Fruit fly (Drosophila melanogaster): ENCODE data around the gene Sk1.

The Sk1 gene

dm6 chrX:11453638-11454037, 11.3 kb downstream of the Sk1 start:
- TF ChIP-seq sage (GFP tag; optimal IDR thresholded peaks at IDR 0.05) (no peak), sv (GFP tag; optimal IDR thresholded peaks at IDR 0.05) (no peak), HLH106 (tag; optimal IDR thresholded peaks at IDR 0.05) (no peak), h (GFP tag; optimal IDR thresholded peaks at IDR 0.05) (no peak), dmrt93B (GFP tag; optimal IDR thresholded peaks at IDR 0.05) (no peak), Vsx2 (GFP tag; optimal IDR thresholded peaks at IDR 0.05; ENCODE audit: partially characterized antibody) (no peak), fru (GFP tag; optimal IDR thresholded peaks at IDR 0.05) (no peak), OdsH (GFP tag; optimal IDR thresholded peaks at IDR 0.05) (no peak), woc (GFP tag; optimal IDR thresholded peaks at IDR 0.05) (no peak), Dfd (GFP tag; optimal IDR thresholded peaks at IDR 0.05) (no peak), lola (GFP tag; optimal IDR thresholded peaks at IDR 0.05) (no peak), Mio (GFP tag; optimal IDR thresholded peaks at IDR 0.05) (no peak), tai (GFP tag; optimal IDR thresholded peaks at IDR 0.05) (no peak), CrebA (GFP tag; optimal IDR thresholded peaks at IDR 0.05; ENCODE audit: borderline replicate concordance) (no peak), Dif (GFP tag; optimal IDR thresholded peaks at IDR 0.05; ENCODE audit: partially characterized antibody) (no peak)

- TF ChIP-seq dsf (GFP tag; optimal IDR thresholded peaks at IDR 0.05; ENCODE audit: borderline replicate concordance) (no peak), CG32264 (GFP tag; optimal IDR thresholded peaks at IDR 0.05) (no peak), Abd-B (GFP tag; optimal IDR thresholded peaks at IDR 0.05) (no peak), fru (GFP tag; optimal IDR thresholded peaks at IDR 0.05) (peak; percentile 58), jim (GFP tag; optimal IDR thresholded peaks at IDR 0.05) (no peak), Dif (GFP tag; optimal IDR thresholded peaks at IDR 0.05; ENCODE audit: partially characterized antibody) (no peak), sv (GFP tag; optimal IDR thresholded peaks at IDR 0.05) (peak; percentile 25), rgr (GFP tag; optimal IDR thresholded peaks at IDR 0.05) (peak; percentile 4), Vsx2 (GFP tag; optimal IDR thresholded peaks at IDR 0.05; ENCODE audit: partially characterized antibody) (no peak), HLH106 (tag; optimal IDR thresholded peaks at IDR 0.05) (peak; percentile 52), Rel (GFP tag; optimal IDR thresholded peaks at IDR 0.05) (no peak), Rel (tag; optimal IDR thresholded peaks at IDR 0.05) (peak; percentile 59), dl (GFP tag; optimal IDR thresholded peaks at IDR 0.05; ENCODE audit: insufficient read depth in 1 of 2, partially characterized antibody in 2 of 2) (no peak), Hr78 (GFP tag; optimal IDR thresholded peaks at IDR 0.05) (no peak), tai (GFP tag; optimal IDR thresholded peaks at IDR 0.05) (peak; percentile 13), brk (GFP tag; optimal IDR thresholded peaks at IDR 0.05) (peak; percentile 7), Jra (GFP tag; optimal IDR thresholded peaks at IDR 0.05) (peak; percentile 28), ey (GFP tag; optimal IDR thresholded peaks at IDR 0.05) (peak; percentile 20), dmrt93B (GFP tag; optimal IDR thresholded peaks at IDR 0.05) (peak; percentile 33), h (GFP tag; optimal IDR thresholded peaks at IDR 0.05) (peak; percentile 35), Hr83 (GFP tag; optimal IDR thresholded peaks at IDR 0.05; ENCODE audit: poor library complexity, severe bottlenecking) (peak; percentile 23), lola (GFP tag; optimal IDR thresholded peaks at IDR 0.05) (no peak), Sp1 (GFP tag; optimal IDR thresholded peaks at IDR 0.05) (peak; percentile 20), foxo (GFP tag; optimal IDR thresholded peaks at IDR 0.05) (peak in 1 of 2 experiments; percentile 58), Mio (GFP tag; optimal IDR thresholded peaks at IDR 0.05) (no peak), woc (GFP tag; optimal IDR thresholded peaks at IDR 0.05) (peak; percentile 54), Hnf4 (GFP tag; optimal IDR thresholded peaks at IDR 0.05) (peak; percentile 31), Dfd (GFP tag; optimal IDR thresholded peaks at IDR 0.05) (no peak)
Observed at dm6 chrX:11454189-11454882, 12.0 kb downstream of the Sk1 start, which contains the start of the genes Evi5 and HP5. Gene Evi5 (minus strand): TSS chrX:11454386. Gene HP5 (plus strand): TSS chrX:11454786.

- TF ChIP-seq jim (GFP tag; optimal IDR thresholded peaks at IDR 0.05) (no peak), brk (GFP tag; optimal IDR thresholded peaks at IDR 0.05) (no peak), br (GFP tag; optimal IDR thresholded peaks at IDR 0.05) (no peak), Rel (GFP tag; optimal IDR thresholded peaks at IDR 0.05) (no peak), Rel (tag; optimal IDR thresholded peaks at IDR 0.05) (no peak), h (GFP tag; optimal IDR thresholded peaks at IDR 0.05) (no peak), dsf (GFP tag; optimal IDR thresholded peaks at IDR 0.05; ENCODE audit: borderline replicate concordance) (no peak), tai (GFP tag; optimal IDR thresholded peaks at IDR 0.05) (no peak), fru (GFP tag; optimal IDR thresholded peaks at IDR 0.05) (no peak), sv (GFP tag; optimal IDR thresholded peaks at IDR 0.05) (no peak), Sp1 (GFP tag; optimal IDR thresholded peaks at IDR 0.05) (no peak), rgr (GFP tag; optimal IDR thresholded peaks at IDR 0.05) (no peak), GATAd (GFP tag; optimal IDR thresholded peaks at IDR 0.05) (no peak), ey (GFP tag; optimal IDR thresholded peaks at IDR 0.05) (no peak), foxo (GFP tag; optimal IDR thresholded peaks at IDR 0.05) (no peak), woc (GFP tag; optimal IDR thresholded peaks at IDR 0.05) (no peak), pan (optimal IDR thresholded peaks at IDR 0.05) (no peak)
Observed at dm6 chrX:11457149-11457548, 14.8 kb downstream of the Sk1 start.

Measured in whole organism, wandering third instar larva.